Worm (Caenorhabditis elegans) whole organism, late embryonic: ENCODE results near the gene C31B8.1.

ENCODE experiments used
- F13H6.1 ChIP-seq: sonication (generic microtip); optimal IDR thresholded peaks from 2 replicates; lab custom pipeline; 2016; ENCODE audit warnings: missing genetic modification characterization, missing compliant biosample characterization
- K02D7.2 ChIP-seq: sonication (generic microtip); optimal IDR thresholded peaks from 2 replicates; lab custom pipeline; 2017; ENCODE audit warnings: mild to moderate bottlenecking, missing genetic modification characterization, missing compliant biosample characterization
- ahr-1 ChIP-seq: sonication (generic microtip); optimal IDR thresholded peaks from 2 replicates; lab custom pipeline; 2016; ENCODE audit warnings: missing genetic modification characterization, missing compliant biosample characterization
- ceh-18 ChIP-seq: sonication (generic microtip); optimal IDR thresholded peaks from 2 replicates; lab custom pipeline; 2016; ENCODE audit warnings: missing genetic modification characterization, missing compliant biosample characterization
- ceh-2 ChIP-seq: sonication (generic microtip); optimal IDR thresholded peaks from 2 replicates; lab custom pipeline; 2016; ENCODE audit warnings: missing genotype, missing genetic modification characterization, missing compliant biosample characterization
- ceh-31 ChIP-seq: sonication (generic microtip); optimal IDR thresholded peaks from 2 replicates; lab custom pipeline; 2016; ENCODE audit warnings: missing genetic modification characterization, missing compliant biosample characterization
- ceh-34 ChIP-seq: sonication (generic microtip); optimal IDR thresholded peaks from 2 replicates; lab custom pipeline; 2016; ENCODE audit warnings: mild to moderate bottlenecking, missing genetic modification characterization, missing compliant biosample characterization
- ceh-45 ChIP-seq: fragments of 200-800 bp; sonication (Bioruptor generic); IDR thresholded peaks from 2 replicates; pipeline ENCODE4 v1.3.6; 2022; ENCODE audit warnings: missing genetic modification reagents, missing genetic modification characterization, missing compliant biosample characterization
- ceh-48 ChIP-seq: sonication (generic microtip); optimal IDR thresholded peaks from 2 replicates; lab custom pipeline; 2016; ENCODE audit warnings: missing genetic modification characterization, inconsistent platforms, missing compliant biosample characterization
- ceh-6 ChIP-seq: fragments of 200-800 bp; sonication (Bioruptor generic); optimal IDR thresholded peaks from 2 replicates; lab custom pipeline; 2018; ENCODE audit warnings: mild to moderate bottlenecking, missing genetic modification characterization, missing compliant biosample characterization
- ceh-9 ChIP-seq: sonication (generic microtip); optimal IDR thresholded peaks from 2 replicates; lab custom pipeline; 2016; ENCODE audit warnings: mild to moderate bottlenecking, missing genetic modification characterization, inconsistent platforms, missing compliant biosample characterization
- che-1 ChIP-seq: sonication (generic microtip); optimal IDR thresholded peaks from 2 replicates; lab custom pipeline; 2016; ENCODE audit warnings: mild to moderate bottlenecking, missing genetic modification characterization, missing compliant biosample characterization
- dmd-4 ChIP-seq: sonication (generic microtip); optimal IDR thresholded peaks from 2 replicates; lab custom pipeline; 2016; ENCODE audit warnings: borderline replicate concordance, missing genetic modification characterization, missing compliant biosample characterization
- dve-1 ChIP-seq: sonication (generic microtip); optimal IDR thresholded peaks from 2 replicates; lab custom pipeline; 2017; ENCODE audit warnings: antibody characterized with exemption, mild to moderate bottlenecking, missing genetic modification characterization, missing compliant biosample characterization
- elt-2 ChIP-seq: sonication (generic microtip); optimal IDR thresholded peaks from 2 replicates; lab custom pipeline; 2016; ENCODE audit warnings: missing genetic modification reagents, missing genetic modification characterization, missing compliant biosample characterization
- elt-4 ChIP-seq: sonication (generic microtip); optimal IDR thresholded peaks from 2 replicates; lab custom pipeline; 2016; ENCODE audit warnings: missing genetic modification characterization, missing compliant biosample characterization
- ets-4 ChIP-seq: sonication (generic microtip); optimal IDR thresholded peaks from 2 replicates; lab custom pipeline; 2016; ENCODE audit warnings: missing genetic modification characterization, missing compliant biosample characterization
- fkh-6 ChIP-seq: sonication (generic microtip); optimal IDR thresholded peaks from 2 replicates; lab custom pipeline; 2016; ENCODE audit warnings: missing genetic modification characterization, missing compliant biosample characterization
- hlh-13 ChIP-seq: fragments of 200-800 bp; sonication (Bioruptor generic); optimal IDR thresholded peaks from 2 replicates; lab custom pipeline; 2018; ENCODE audit warnings: mild to moderate bottlenecking, missing genetic modification characterization, missing compliant biosample characterization
- hlh-30 ChIP-seq: sonication (generic microtip); optimal IDR thresholded peaks from 2 replicates; lab custom pipeline; 2017; ENCODE audit warnings: antibody characterized with exemption, missing genetic modification characterization, missing compliant biosample characterization; ENCODE audit not compliant: insufficient read depth
- hlh-8 ChIP-seq: sonication (generic microtip); optimal IDR thresholded peaks from 2 replicates; lab custom pipeline; 2016; ENCODE audit warnings: missing genotype, missing genetic modification characterization, missing compliant biosample characterization
- lin-11 ChIP-seq: fragments of 200-800 bp; sonication (Bioruptor generic); optimal IDR thresholded peaks from 2 replicates; lab custom pipeline; 2018; ENCODE audit warnings: mild to moderate bottlenecking, missing genetic modification characterization, missing compliant biosample characterization
- mec-3 ChIP-seq: sonication (generic microtip); optimal IDR thresholded peaks from 2 replicates; lab custom pipeline; 2016; ENCODE audit warnings: borderline replicate concordance, missing genetic modification characterization, missing compliant biosample characterization
- nhr-11 ChIP-seq: fragments of 150-350 bp; optimal IDR thresholded peaks from 2 replicates; lab custom pipeline; 2014; ENCODE audit warnings: missing biosample characterization, missing genetic modification characterization
- nhr-232 ChIP-seq: sonication (generic microtip); optimal IDR thresholded peaks from 2 replicates; lab custom pipeline; 2016; ENCODE audit warnings: missing genetic modification characterization, missing compliant biosample characterization
- odd-2 ChIP-seq: sonication (generic microtip); optimal IDR thresholded peaks from 2 replicates; lab custom pipeline; 2017; ENCODE audit warnings: antibody characterized with exemption, mild to moderate bottlenecking, missing genetic modification characterization, missing compliant biosample characterization
- pag-3 ChIP-seq: sonication (generic microtip); optimal IDR thresholded peaks from 2 replicates; lab custom pipeline; 2016; ENCODE audit warnings: missing compliant biosample characterization, missing genetic modification characterization, borderline replicate concordance
- pax-1 ChIP-seq: fragments of 150-350 bp; optimal IDR thresholded peaks from 2 replicates; lab custom pipeline; 2014; ENCODE audit warnings: missing biosample characterization, missing genetic modification characterization
- pha-2 ChIP-seq: sonication (generic microtip); optimal IDR thresholded peaks from 2 replicates; lab custom pipeline; 2017; ENCODE audit warnings: mild to moderate bottlenecking, missing genetic modification characterization, missing compliant biosample characterization
- pqm-1 ChIP-seq: sonication (generic microtip); optimal IDR thresholded peaks from 2 replicates; lab custom pipeline; 2016; ENCODE audit warnings: missing genetic modification characterization, missing compliant biosample characterization
- ref-2 ChIP-seq: sonication (generic microtip); optimal IDR thresholded peaks from 2 replicates; lab custom pipeline; 2016; ENCODE audit warnings: missing genetic modification characterization, missing compliant biosample characterization
- rnt-1 ChIP-seq: sonication (generic microtip); optimal IDR thresholded peaks from 2 replicates; lab custom pipeline; 2016; ENCODE audit warnings: missing genetic modification characterization, missing compliant biosample characterization
- sox-4 ChIP-seq: sonication (generic microtip); optimal IDR thresholded peaks from 2 replicates; lab custom pipeline; 2017; ENCODE audit warnings: mild to moderate bottlenecking, missing genetic modification characterization, inconsistent platforms, missing compliant biosample characterization
- syd-9 ChIP-seq: sonication (generic microtip); optimal IDR thresholded peaks from 2 replicates; lab custom pipeline; 2016; ENCODE audit warnings: mild to moderate bottlenecking, missing genetic modification characterization, moderate library complexity, missing compliant biosample characterization
- tbx-2 ChIP-seq: sonication (generic microtip); optimal IDR thresholded peaks from 2 replicates; lab custom pipeline; 2016; ENCODE audit warnings: missing genetic modification characterization, missing compliant biosample characterization
- ttx-3 ChIP-seq: sonication (generic microtip); optimal IDR thresholded peaks from 2 replicates; lab custom pipeline; 2016; ENCODE audit warnings: missing genetic modification reagents, missing genetic modification characterization, missing compliant biosample characterization
- unc-42 ChIP-seq: sonication (generic microtip); optimal IDR thresholded peaks from 2 replicates; lab custom pipeline; 2016; ENCODE audit warnings: missing genotype, missing genetic modification characterization, missing compliant biosample characterization
- unc-55 ChIP-seq: sonication (generic microtip); optimal IDR thresholded peaks from 2 replicates; lab custom pipeline; 2017; ENCODE audit warnings: missing biosample characterization, missing genetic modification reagents, missing genetic modification characterization
- unc-86 ChIP-seq: sonication (generic microtip); optimal IDR thresholded peaks from 2 replicates; lab custom pipeline; 2016; ENCODE audit warnings: missing genetic modification characterization, missing compliant biosample characterization

C31B8.1 gene

ce11 chrV:2888265-2888664 lies 43.1 kb upstream of the C31B8.1 start:
- TF ChIP-seq pag-3: no peak
- TF ChIP-seq ref-2 (tag; lab: Kevin White, UChicago): no peak
- no peak for TF ChIP-seq unc-86 (tag; lab: Kevin White, UChicago)
- no peak for TF ChIP-seq elt-2 (tag; lab: Kevin White, UChicago)
- no peak for TF ChIP-seq dve-1 (tag; lab: Kevin White, UChicago)
- TF ChIP-seq ceh-31 (tag; lab: Kevin White, UChicago): no peak
- no peak for TF ChIP-seq che-1 (tag; lab: Kevin White, UChicago)
- no peak for TF ChIP-seq hlh-13 (GFP tag; lab: Kevin White, UChicago)
- no peak for TF ChIP-seq pqm-1
- TF ChIP-seq pax-1 (tag; lab: Kevin White, UChicago): no peak
- TF ChIP-seq, all 69 proteins: peak for 0

ce11 chrV:2888681-2889080 lies 42.7 kb upstream of the C31B8.1 start, which contains the start of gene srw-4:
Gene srw-4, minus strand, starts transcription at chrV:2888781.
- TF ChIP-seq unc-42: no peak

ce11 chrV:2891927-2892326 lies 39.4 kb upstream of the C31B8.1 start, which contains the start of gene F37B4.15:
Gene F37B4.15, plus strand, starts transcription at chrV:2892227.
- no peak for TF ChIP-seq unc-55
- no peak for TF ChIP-seq odd-2 (tag; lab: Kevin White, UChicago)
- TF ChIP-seq ceh-18: no peak
- no peak for TF ChIP-seq ttx-3 (tag; lab: Kevin White, UChicago)
- no peak for TF ChIP-seq fkh-6
- no peak for TF ChIP-seq pag-3
- no peak for TF ChIP-seq rnt-1 (tag; lab: Kevin White, UChicago)
- no peak for TF ChIP-seq unc-86 (tag; lab: Kevin White, UChicago)
- no peak for TF ChIP-seq K02D7.2
- TF ChIP-seq mec-3 (tag; lab: Kevin White, UChicago): no peak
- TF ChIP-seq elt-2 (tag; lab: Kevin White, UChicago): no peak
- no peak for TF ChIP-seq dmd-4 (tag; lab: Kevin White, UChicago)
- TF ChIP-seq ceh-48: no peak
- TF ChIP-seq ceh-6 (GFP tag; lab: Kevin White, UChicago): no peak
- TF ChIP-seq hlh-8 (tag; lab: Kevin White, UChicago): no peak
- no peak for TF ChIP-seq tbx-2 (tag; lab: Kevin White, UChicago)

- no peak for TF ChIP-seq syd-9 (tag; lab: Kevin White, UChicago)
- TF ChIP-seq unc-55: no peak
- TF ChIP-seq hlh-30 (tag; lab: Kevin White, UChicago): no peak
Measured at ce11 chrV:2892976-2893375, 38.4 kb upstream of the C31B8.1 start, which contains the start of gene srh-127. Gene srh-127, plus strand, starts transcription at chrV:2893276.

ce11 chrV:2896198-2896660 lies 35.1 kb upstream of the C31B8.1 start, which contains the start of gene pals-32:
Gene pals-32, plus strand, starts transcription at chrV:2896610.
- TF ChIP-seq ref-2 (tag; lab: Kevin White, UChicago): no peak
- TF ChIP-seq ets-4 (tag; lab: Kevin White, UChicago): no peak
- TF ChIP-seq ceh-2 (tag; lab: Kevin White, UChicago): no peak
- TF ChIP-seq pha-2 (tag; lab: Kevin White, UChicago): no peak
- no peak for TF ChIP-seq ceh-34 (tag; lab: Kevin White, UChicago)
- TF ChIP-seq hlh-13 (GFP tag; lab: Kevin White, UChicago): no peak
- TF ChIP-seq K02D7.2: no peak
- TF ChIP-seq mec-3 (tag; lab: Kevin White, UChicago): no peak
- TF ChIP-seq unc-42: no peak
- no peak for TF ChIP-seq elt-4 (tag; lab: Kevin White, UChicago)
- TF ChIP-seq, all 69 proteins: peak for 0

ce11 chrV:2899867-2900266 lies 31.5 kb upstream of the C31B8.1 start, which contains the start of gene str-46:
Gene str-46, minus strand, starts transcription at chrV:2899967.
- TF ChIP-seq ahr-1 (tag; lab: Kevin White, UChicago): no peak
- no peak for TF ChIP-seq lin-11 (tag; lab: Kevin White, UChicago)
- TF ChIP-seq nhr-232 (tag; lab: Kevin White, UChicago): no peak
- no peak for TF ChIP-seq pax-1 (tag; lab: Kevin White, UChicago)
- TF ChIP-seq ceh-45 (GFP tag; lab: Robert Waterston, UW): no peak
- TF ChIP-seq hlh-13 (GFP tag; lab: Kevin White, UChicago): no peak
- no peak for TF ChIP-seq ceh-9 (tag; lab: Kevin White, UChicago)
- no peak for TF ChIP-seq nhr-11 (tag; lab: Kevin White, UChicago)
- no peak for TF ChIP-seq sox-4 (tag; lab: Kevin White, UChicago)
- TF ChIP-seq F13H6.1 (tag; lab: Kevin White, UChicago): no peak
- no peak for TF ChIP-seq rnt-1 (tag; lab: Kevin White, UChicago)
- TF ChIP-seq, all 69 proteins: peak for 0
